Worm (Caenorhabditis elegans) whole organism, L4 larva: ENCODE measurements around the gene fbxa-118.

ENCODE experiments used
- R02D3.7 ChIP-seq: fragments of 150-350 bp; sonication (generic microtip); optimal IDR thresholded peaks from 3 replicates; lab custom pipeline; 2014; ENCODE audit warnings: missing biosample characterization, missing genetic modification characterization
- ceh-82 ChIP-seq: sonication (generic microtip); optimal IDR thresholded peaks from 2 replicates; lab custom pipeline; 2017; ENCODE audit warnings: missing biosample characterization, missing genetic modification characterization
- hif-1 ChIP-seq, 2 experiments: sonication (generic microtip); optimal IDR thresholded peaks; 2 replicates each; lab custom pipeline; 2016 to 2017; ENCODE audit warnings: missing compliant biosample characterization in 2 of 2, missing genetic modification characterization in 2 of 2, missing genetic modification reagents in 2 of 2, missing genotype in 2 of 2, mild to moderate bottlenecking in 1 of 2
- hlh-11 ChIP-seq: fragments of 200-800 bp; sonication (Bioruptor generic); optimal IDR thresholded peaks from 2 replicates; lab custom pipeline; 2018; ENCODE audit warnings: mild to moderate bottlenecking, missing genetic modification characterization, missing compliant biosample characterization
- jun-1 ChIP-seq: fragments of 150-350 bp; optimal IDR thresholded peaks from 2 replicates; lab custom pipeline; 2014; ENCODE audit warnings: missing biosample characterization, missing genetic modification reagents, missing genetic modification characterization
- lsy-2 ChIP-seq, 2 experiments: fragments of 150-350 bp in 1 of 2; sonication (generic microtip) in 1 of 2; optimal IDR thresholded peaks; 2 replicates each; lab custom pipeline; 2014 to 2017; ENCODE audit warnings: missing biosample characterization in 2 of 2, missing genetic modification characterization in 2 of 2
- nhr-10 ChIP-seq: fragments of 150-350 bp; optimal IDR thresholded peaks from 2 replicates; lab custom pipeline; 2014; ENCODE audit warnings: missing biosample characterization, missing genetic modification characterization
- nhr-11 ChIP-seq: fragments of 150-350 bp; optimal IDR thresholded peaks from 2 replicates; lab custom pipeline; 2014; ENCODE audit warnings: missing biosample characterization, missing genetic modification characterization
- nhr-76 ChIP-seq: fragments of 150-350 bp; optimal IDR thresholded peaks from 2 replicates; lab custom pipeline; 2014; ENCODE audit warnings: missing biosample characterization, missing genetic modification characterization
- nhr-77 ChIP-seq: fragments of 150-350 bp; optimal IDR thresholded peaks from 2 replicates; lab custom pipeline; 2014; ENCODE audit warnings: missing biosample characterization, missing genetic modification characterization
- pqm-1 ChIP-seq: sonication (generic microtip); optimal IDR thresholded peaks from 2 replicates; lab custom pipeline; 2017; ENCODE audit warnings: missing biosample characterization, missing genetic modification characterization
- tag-97 ChIP-seq: fragments of 200-800 bp; sonication (Bioruptor generic); IDR thresholded peaks from 2 replicates; pipeline ENCODE4 v1.3.6; 2022; ENCODE audit warnings: missing genetic modification characterization, missing compliant biosample characterization
- zag-1 ChIP-seq: fragments of 150-350 bp; optimal IDR thresholded peaks from 2 replicates; lab custom pipeline; 2014; ENCODE audit warnings: missing biosample characterization, missing genetic modification characterization
- ztf-7 ChIP-seq: fragments of 150-350 bp; optimal IDR thresholded peaks from 2 replicates; lab custom pipeline; 2014; ENCODE audit warnings: missing biosample characterization, missing genetic modification characterization

- TF ChIP-seq zag-1 = no peak
- TF ChIP-seq nhr-10 (tag; lab: Kevin White, UChicago) = no peak
- TF ChIP-seq nhr-11 (tag; lab: Kevin White, UChicago) = no peak
- TF ChIP-seq tag-97 (GFP tag; lab: Robert Waterston, UW) = no peak
- TF ChIP-seq ztf-7 = no peak
- TF ChIP-seq hif-1 (tag; optimal IDR thresholded peaks at IDR 0.05; lab: Kevin White, UChicago) = no peak
- TF ChIP-seq ceh-82 = no peak
- TF ChIP-seq hlh-11 = no peak
- no peak for TF ChIP-seq jun-1 (tag; lab: Kevin White, UChicago)
- TF ChIP-seq lsy-2 (tag; optimal IDR thresholded peaks at IDR 0.05; lab: Kevin White, UChicago) = no peak
- TF ChIP-seq pqm-1 (tag; lab: Kevin White, UChicago) = no peak
- TF ChIP-seq R02D3.7 (tag; lab: Kevin White, UChicago) = no peak
- TF ChIP-seq nhr-76 (tag; lab: Kevin White, UChicago) = no peak
- no peak for TF ChIP-seq nhr-77 (tag; lab: Kevin White, UChicago)
Measured at ce11 chrV:19741034-19741433, 36.1 kb downstream of the fbxa-118 start, which contains the start of gene W04E12.2.
